Worm (Caenorhabditis elegans) whole organism, L4/young adult: ENCODE data around the gene C04C3.9.
"Not testable (repeated sequence)": the region's sequence is repeated elsewhere in the genome, so short reads cannot be mapped to it uniquely, and the experiment has no call there.

Experiments
- W03F9.2 ChIP-seq: fragments of 150-350 bp; optimal IDR thresholded peaks from 2 replicates; lab custom pipeline; 2014; ENCODE audit warnings: missing biosample characterization, missing genetic modification characterization
- dao-5 ChIP-seq: sonication (generic microtip); optimal IDR thresholded peaks from 2 replicates; lab custom pipeline; 2016; ENCODE audit warnings: missing genotype, missing genetic modification characterization, moderate library complexity, missing compliant biosample characterization
- him-1 ChIP-seq: sonication (generic microtip); optimal IDR thresholded peaks from 2 replicates; lab custom pipeline; 2016; ENCODE audit warnings: missing genotype, missing genetic modification reagents, missing genetic modification characterization, missing compliant biosample characterization

C04C3.9 gene

DNA sequence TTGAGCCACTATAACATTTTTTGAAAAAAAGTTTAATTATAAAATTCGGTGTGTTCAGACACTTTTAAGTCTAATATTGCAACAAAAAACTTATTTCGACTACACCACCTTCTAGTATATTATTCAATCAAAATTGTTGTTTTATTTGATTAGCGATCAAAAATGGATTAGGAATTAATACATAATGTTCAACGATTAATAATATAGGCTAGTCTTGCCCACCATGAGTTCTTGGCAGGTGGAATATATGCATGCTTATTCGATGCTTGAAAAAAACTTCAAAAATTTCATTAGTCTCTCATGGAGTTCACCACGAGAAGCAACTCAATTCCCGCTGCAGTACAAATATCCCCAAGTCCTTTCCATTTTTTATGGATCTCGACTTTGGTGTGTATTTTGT, 7.7 kb upstream of the C04C3.9 start, which contains the start of gene srz-32:
srz-32 (plus strand) TSS at position 301 of the 400 bp plus-strand sequence.
- TF ChIP-seq W03F9.2 (tag; lab: Kevin White, UChicago) (no peak), dao-5 (tag; lab: Kevin White, UChicago) (no peak), him-1 (tag; lab: Kevin White, UChicago) (no peak)

DNA sequence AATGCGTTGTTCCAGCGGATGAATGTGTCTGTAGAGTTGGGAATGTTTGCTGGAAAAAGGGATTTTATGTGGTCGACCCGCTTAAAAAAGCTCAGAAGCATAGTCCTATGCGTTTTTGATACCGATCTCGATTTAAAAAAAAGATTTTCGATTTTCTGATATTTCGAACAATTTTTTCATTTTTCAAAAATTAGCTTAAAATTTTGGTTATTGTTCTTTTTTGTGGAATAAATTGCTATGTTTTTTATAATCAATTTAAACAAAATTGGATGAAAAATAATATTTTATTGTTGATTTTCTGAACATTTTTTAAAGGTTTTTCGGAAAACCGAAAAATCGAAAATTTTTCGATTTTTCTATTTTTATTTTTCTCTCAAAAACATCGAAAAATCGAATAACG, 5.1 kb upstream of the C04C3.9 start, which contains the start of gene C04C3.7:
C04C3.7 (minus strand) TSS at position 101 of the 400 bp plus-strand sequence.
- TF ChIP-seq W03F9.2, him-1, dao-5 (tag; lab: Kevin White, UChicago): not testable (repeated sequence)

- TF ChIP-seq W03F9.2 (tag; lab: Kevin White, UChicago) (no peak), him-1 (tag; lab: Kevin White, UChicago) (no peak), dao-5 (tag; lab: Kevin White, UChicago) (no peak)
Observed at ce11 chrIV:3422516-3422915, 5.8 kb downstream of the C04C3.9 start, which contains the start of gene C04C3.6. TSS of gene C04C3.6 (minus strand) at chrIV:3422616.

- TF ChIP-seq him-1 (tag; lab: Kevin White, UChicago): no peak
- TF ChIP-seq W03F9.2 (tag; lab: Kevin White, UChicago): no peak
- TF ChIP-seq dao-5 (tag; lab: Kevin White, UChicago): no peak
Observed at ce11 chrIV:3418741-3419140, 9.6 kb downstream of the C04C3.9 start.

DNA sequence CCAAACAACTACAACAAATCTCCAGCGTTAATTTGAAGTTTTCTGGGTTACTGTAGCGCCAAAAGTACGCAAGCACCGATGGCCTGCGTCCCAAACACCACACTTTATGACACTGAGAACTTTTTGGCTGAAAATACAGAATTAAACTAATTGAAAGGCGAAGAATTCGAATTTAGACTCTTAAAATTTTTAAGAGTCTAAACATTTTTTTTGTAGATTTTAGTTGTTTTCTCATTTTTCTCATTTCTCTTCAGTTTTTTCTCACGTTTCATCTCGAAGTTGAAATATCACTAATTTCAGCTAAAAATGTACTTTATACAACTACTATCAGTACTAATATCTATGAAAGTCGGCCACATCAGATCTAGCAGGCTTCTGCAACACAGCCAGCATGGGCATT, 13.0 kb downstream of the C04C3.9 start, which contains the start of gene lgc-9:
lgc-9 (plus strand) TSS at position 301 of the 400 bp plus-strand sequence.
- TF ChIP-seq him-1 (tag; lab: Kevin White, UChicago): no peak
- TF ChIP-seq W03F9.2 (tag; lab: Kevin White, UChicago): no peak
- TF ChIP-seq dao-5 (tag; lab: Kevin White, UChicago): no peak

DNA sequence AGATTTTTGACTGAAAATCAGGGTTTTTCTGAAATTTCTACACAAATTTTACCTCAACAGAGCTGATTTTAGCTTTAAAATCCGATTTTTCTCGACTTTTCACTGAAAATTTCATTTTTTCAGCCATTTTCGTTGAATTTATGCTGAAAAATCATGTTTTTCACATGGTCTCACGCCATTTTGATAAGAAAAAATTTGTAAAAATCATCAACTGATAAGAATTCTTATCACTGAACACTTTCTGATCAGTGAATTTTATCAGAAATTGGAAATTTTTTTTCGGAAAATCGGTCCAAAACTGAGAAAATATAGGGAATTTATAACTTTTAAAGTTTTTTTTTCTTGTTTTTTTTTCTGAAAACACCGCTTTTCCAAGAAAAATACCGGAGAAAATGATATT, 27.4 kb downstream of the C04C3.9 start:
- TF ChIP-seq him-1 (tag; lab: Kevin White, UChicago): no peak
- TF ChIP-seq W03F9.2 (tag; lab: Kevin White, UChicago): no peak
- TF ChIP-seq dao-5 (tag; lab: Kevin White, UChicago): no peak

DNA sequence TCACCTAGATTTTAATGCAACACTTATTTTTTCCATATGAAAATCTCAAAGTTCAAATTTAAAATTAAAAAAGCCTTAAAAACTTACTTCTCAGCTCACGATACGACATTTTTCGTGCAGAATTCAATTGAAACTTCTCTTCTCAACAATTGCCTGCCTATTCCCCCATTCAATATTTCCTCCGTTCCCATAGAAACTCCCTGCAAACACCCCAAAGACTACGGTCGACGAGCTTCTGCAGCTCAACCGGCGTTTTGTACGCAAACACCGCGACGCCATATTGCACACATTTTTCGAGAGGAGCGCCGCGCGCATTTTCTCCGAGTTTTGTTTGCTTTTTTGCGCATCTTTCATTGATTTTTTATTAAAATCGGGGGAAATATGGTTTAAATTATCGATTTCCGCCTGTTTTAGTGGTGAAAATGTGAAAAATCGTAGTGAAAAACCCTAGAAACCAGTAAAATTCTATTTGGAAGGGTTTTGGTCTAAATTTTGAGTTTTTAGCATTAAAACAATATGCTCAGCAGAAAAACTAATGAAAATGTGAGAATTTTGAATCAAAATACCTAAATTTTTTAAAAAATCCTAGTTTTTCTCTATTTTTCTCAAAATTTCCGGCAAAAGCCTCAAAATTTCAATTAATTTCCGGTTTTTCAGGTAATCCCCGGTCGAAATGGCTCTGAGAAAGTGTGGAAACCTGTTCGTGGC, 29.2 kb downstream of the C04C3.9 start, which contains the start of the genes dyf-3 and pdhb-1:
dyf-3 (minus strand) TSS at position 217 of the 708 bp plus-strand sequence.
pdhb-1 (plus strand) TSS at position 658 of the 708 bp plus-strand sequence.
- TF ChIP-seq W03F9.2 (tag; lab: Kevin White, UChicago) (no peak), him-1 (tag; lab: Kevin White, UChicago) (no peak), dao-5 (tag; lab: Kevin White, UChicago) (no peak)

ce11 chrIV:3398078-3398477, 30.3 kb downstream of the C04C3.9 start:
- TF ChIP-seq him-1 (tag; lab: Kevin White, UChicago) (no peak), W03F9.2 (tag; lab: Kevin White, UChicago) (no peak), dao-5 (tag; lab: Kevin White, UChicago) (no peak)

DNA sequence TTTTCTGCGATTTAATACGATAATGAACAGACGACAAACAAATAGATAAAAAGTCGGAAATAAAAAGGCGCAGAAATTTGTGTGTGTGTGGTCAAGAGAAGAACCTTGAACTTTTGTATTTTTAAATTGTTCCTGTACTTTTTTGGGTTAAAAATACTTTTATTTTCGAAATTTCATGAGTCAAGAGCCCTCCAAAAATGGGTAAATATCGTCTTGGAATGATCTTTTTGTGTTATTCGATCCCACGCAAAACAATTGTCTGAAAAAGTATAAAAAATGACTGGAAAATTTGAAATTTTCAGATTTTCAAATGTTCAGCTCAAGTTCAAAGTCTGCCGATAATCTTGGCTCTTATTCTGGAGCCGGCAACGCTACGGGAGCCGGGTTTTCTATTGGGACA, 32.8 kb downstream of the C04C3.9 start, which contains the start of gene C04C3.14:
C04C3.14 (plus strand) TSS at position 301 of the 400 bp plus-strand sequence.
- TF ChIP-seq dao-5 (tag; lab: Kevin White, UChicago): no peak
- TF ChIP-seq him-1 (tag; lab: Kevin White, UChicago): no peak
- TF ChIP-seq W03F9.2 (tag; lab: Kevin White, UChicago): no peak

- not testable (repeated sequence) for TF ChIP-seq W03F9.2, him-1, dao-5 (tag; lab: Kevin White, UChicago)
Observed at ce11 chrIV:3394066-3394465, 34.3 kb downstream of the C04C3.9 start, which contains the start of gene C04C3.4. TSS of gene C04C3.4 (plus strand) at chrIV:3394366.

- not testable (repeated sequence) for TF ChIP-seq him-1, W03F9.2, dao-5 (tag; lab: Kevin White, UChicago)
Observed at ce11 chrIV:3389999-3390398, 38.3 kb downstream of the C04C3.9 start, which contains the start of gene B0546.5. TSS of gene B0546.5 (minus strand) at chrIV:3390099.

DNA sequence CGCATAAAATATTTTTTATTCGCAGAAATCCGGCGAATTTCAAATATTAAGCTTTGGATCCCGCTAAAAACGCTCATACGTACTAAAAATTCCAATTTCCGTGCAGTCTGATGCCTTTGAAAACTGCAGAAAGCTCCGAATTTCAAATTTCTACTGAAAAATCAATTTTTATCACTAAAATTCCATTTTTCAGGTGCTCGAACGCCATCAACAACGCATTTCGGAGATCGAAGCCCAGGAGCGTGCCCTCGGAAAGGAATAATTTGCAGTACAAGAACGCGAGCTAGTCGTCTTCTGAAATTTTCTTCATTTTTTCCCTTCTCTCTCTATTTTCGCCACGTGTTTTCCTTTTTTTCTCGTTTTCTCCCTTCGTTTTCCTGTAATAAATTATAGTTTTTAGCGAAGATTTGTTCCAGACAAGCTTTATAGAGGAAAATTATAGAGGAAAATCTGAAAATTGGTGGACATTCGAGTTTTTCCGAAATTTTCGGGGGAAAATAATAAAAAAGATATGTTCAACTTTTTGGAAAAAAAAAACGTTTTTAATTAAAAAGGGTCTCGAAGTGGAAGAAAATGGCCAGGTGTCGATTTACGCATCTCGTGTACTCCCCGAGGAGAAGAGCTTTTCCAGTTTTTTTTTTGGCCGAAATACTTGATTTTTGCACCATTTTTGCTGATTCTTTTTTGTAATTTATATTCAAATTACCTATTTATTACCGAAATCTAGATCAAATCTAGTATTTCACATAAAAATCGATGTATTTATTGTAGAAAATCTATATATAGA, 41.6 kb downstream of the C04C3.9 start:
- TF ChIP-seq him-1 (tag; lab: Kevin White, UChicago) (no peak), dao-5 (tag; lab: Kevin White, UChicago) (no peak), W03F9.2 (tag; lab: Kevin White, UChicago) (no peak)
